Worm (Caenorhabditis elegans) whole organism, mixed stage, embryonic: ENCODE data around the gene K08F4.5.

Source experiments
- M03D4.4 ChIP-seq: sonication (generic microtip); optimal IDR thresholded peaks from 2 replicates; lab custom pipeline; 2017; ENCODE audit warnings: mild to moderate bottlenecking, missing genetic modification characterization, missing compliant biosample characterization
- bed-3 ChIP-seq: fragments of 200-800 bp; sonication (Bioruptor generic); optimal IDR thresholded peaks from 3 replicates; lab custom pipeline; 2018; ENCODE audit warnings: mild to moderate bottlenecking, missing genetic modification characterization, moderate library complexity, missing compliant biosample characterization
- blmp-1 ChIP-seq: fragments of 150-350 bp; optimal IDR thresholded peaks from 2 replicates; lab custom pipeline; 2014; ENCODE audit warnings: missing biosample characterization, missing genetic modification characterization
- ceh-39 ChIP-seq: fragments of 150-350 bp; optimal IDR thresholded peaks from 2 replicates; lab custom pipeline; 2014; ENCODE audit warnings: missing biosample characterization, missing genetic modification characterization
- ceh-43 ChIP-seq: fragments of 200-800 bp; sonication (Bioruptor generic); optimal IDR thresholded peaks from 2 replicates; lab custom pipeline; 2018; ENCODE audit warnings: mild to moderate bottlenecking, missing genetic modification characterization, moderate library complexity, missing compliant biosample characterization
- ceh-83 ChIP-seq: fragments of 200-800 bp; sonication (Bioruptor generic); optimal IDR thresholded peaks from 2 replicates; lab custom pipeline; 2018; ENCODE audit warnings: mild to moderate bottlenecking, missing genetic modification characterization, missing compliant biosample characterization
- ces-1 ChIP-seq: fragments of 150-350 bp; optimal IDR thresholded peaks from 2 replicates; lab custom pipeline; 2014; ENCODE audit warnings: missing biosample characterization, missing genetic modification reagents, missing genetic modification characterization
- cnd-1 ChIP-seq: fragments of 200-800 bp; sonication (Bioruptor generic); optimal IDR thresholded peaks from 2 replicates; lab custom pipeline; 2018; ENCODE audit warnings: mild to moderate bottlenecking, missing genetic modification characterization, missing compliant biosample characterization
- drap-1 ChIP-seq: fragments of 200-800 bp; sonication (Bioruptor generic); optimal IDR thresholded peaks from 3 replicates; lab custom pipeline; 2018; ENCODE audit warnings: mild to moderate bottlenecking, missing genetic modification characterization, missing compliant biosample characterization
- elt-1 ChIP-seq: sonication (generic microtip); optimal IDR thresholded peaks from 2 replicates; lab custom pipeline; 2017; ENCODE audit warnings: missing genetic modification characterization, mild to moderate bottlenecking, missing compliant biosample characterization, antibody characterized with exemption, moderate library complexity, borderline replicate concordance; ENCODE audit not compliant: insufficient read depth
- elt-3 ChIP-seq: fragments of 150-350 bp; optimal IDR thresholded peaks from 2 replicates; lab custom pipeline; 2014; ENCODE audit warnings: missing biosample characterization, missing genetic modification characterization
- flh-1 ChIP-seq: fragments of 200-800 bp; sonication (Bioruptor generic); optimal IDR thresholded peaks from 2 replicates; lab custom pipeline; 2018; ENCODE audit warnings: mild to moderate bottlenecking, missing genetic modification characterization, moderate library complexity, missing compliant biosample characterization
- ham-2 ChIP-seq: fragments of 200-800 bp; sonication (Bioruptor generic); optimal IDR thresholded peaks from 2 replicates; lab custom pipeline; 2018; ENCODE audit warnings: mild to moderate bottlenecking, missing genetic modification characterization, missing compliant biosample characterization
- hlh-1 ChIP-seq: fragments of 150-350 bp; optimal IDR thresholded peaks from 2 replicates; lab custom pipeline; 2014; ENCODE audit warnings: missing biosample characterization, missing genetic modification reagents, missing genetic modification characterization
- lin-13 ChIP-seq: fragments of 150-350 bp; optimal IDR thresholded peaks from 2 replicates; lab custom pipeline; 2014; ENCODE audit warnings: missing biosample characterization, missing genetic modification characterization
- lin-32 ChIP-seq: fragments of 200-800 bp; sonication (Bioruptor generic); optimal IDR thresholded peaks from 2 replicates; lab custom pipeline; 2018; ENCODE audit warnings: mild to moderate bottlenecking, missing genetic modification characterization, missing compliant biosample characterization
- lsy-2 ChIP-seq: fragments of 150-350 bp; optimal IDR thresholded peaks from 2 replicates; lab custom pipeline; 2014; ENCODE audit warnings: missing biosample characterization, missing genetic modification characterization
- mab-5 ChIP-seq: fragments of 150-350 bp; optimal IDR thresholded peaks from 2 replicates; lab custom pipeline; 2014; ENCODE audit warnings: missing biosample characterization, missing genetic modification characterization
- mep-1 ChIP-seq: fragments of 150-350 bp; optimal IDR thresholded peaks from 2 replicates; lab custom pipeline; 2017; ENCODE audit warnings: missing biosample characterization, missing genetic modification reagents, missing genetic modification characterization, inconsistent platforms
- mls-2 ChIP-seq: sonication (generic microtip); optimal IDR thresholded peaks from 2 replicates; lab custom pipeline; 2016; ENCODE audit warnings: mild to moderate bottlenecking, missing genetic modification characterization, moderate library complexity, missing compliant biosample characterization
- nhr-12 ChIP-seq: fragments of 150-350 bp; optimal IDR thresholded peaks from 2 replicates; lab custom pipeline; 2014; ENCODE audit warnings: missing biosample characterization, missing genetic modification characterization
- nhr-2 ChIP-seq: fragments of 150-350 bp; optimal IDR thresholded peaks from 2 replicates; lab custom pipeline; 2014; ENCODE audit warnings: missing biosample characterization, missing genetic modification characterization
- nhr-237 ChIP-seq: fragments of 150-350 bp; optimal IDR thresholded peaks from 2 replicates; lab custom pipeline; 2014; ENCODE audit warnings: missing biosample characterization, missing genetic modification characterization
- nhr-28 ChIP-seq: fragments of 150-350 bp; optimal IDR thresholded peaks from 2 replicates; lab custom pipeline; 2014; ENCODE audit warnings: missing biosample characterization, missing genetic modification characterization
- nhr-76 ChIP-seq: sonication (generic microtip); optimal IDR thresholded peaks from 2 replicates; lab custom pipeline; 2017; ENCODE audit warnings: missing biosample characterization, missing genetic modification characterization
- pha-4 ChIP-seq: fragments of 150-350 bp; optimal IDR thresholded peaks from 2 replicates; lab custom pipeline; 2018; ENCODE audit warnings: missing biosample characterization, missing genetic modification reagents, missing genetic modification characterization
- sem-2 ChIP-seq: fragments of 200-800 bp; sonication (Bioruptor generic); optimal IDR thresholded peaks from 2 replicates; lab custom pipeline; 2018; ENCODE audit warnings: mild to moderate bottlenecking, missing genetic modification characterization, missing compliant biosample characterization
- snpc-4 ChIP-seq: fragments of 150-350 bp; optimal IDR thresholded peaks from 2 replicates; lab custom pipeline; 2014; ENCODE audit warnings: missing biosample characterization, missing genetic modification characterization
- sptf-1 ChIP-seq: sonication (generic microtip); optimal IDR thresholded peaks from 2 replicates; lab custom pipeline; 2017; ENCODE audit warnings: mild to moderate bottlenecking, missing genetic modification characterization, moderate library complexity, missing compliant biosample characterization
- tbx-8 ChIP-seq: fragments of 200-800 bp; sonication (Bioruptor generic); optimal IDR thresholded peaks from 2 replicates; lab custom pipeline; 2018; ENCODE audit warnings: mild to moderate bottlenecking, missing genetic modification characterization, moderate library complexity, missing compliant biosample characterization
- unc-120 ChIP-seq: sonication (generic microtip); optimal IDR thresholded peaks from 2 replicates; lab custom pipeline; 2017; ENCODE audit warnings: missing genetic modification characterization, missing compliant biosample characterization; ENCODE audit not compliant: poor library complexity, severe bottlenecking
- unc-39 ChIP-seq: fragments of 150-350 bp; optimal IDR thresholded peaks from 2 replicates; lab custom pipeline; 2014; ENCODE audit warnings: missing biosample characterization, missing genetic modification characterization
- unc-62 ChIP-seq: fragments of 150-350 bp; optimal IDR thresholded peaks from 2 replicates; lab custom pipeline; 2014; ENCODE audit warnings: missing biosample characterization, missing genetic modification reagents, missing genetic modification characterization
- zip-8 ChIP-seq: fragments of 150-350 bp; optimal IDR thresholded peaks from 2 replicates; lab custom pipeline; 2014; ENCODE audit warnings: missing biosample characterization, missing genetic modification characterization
- ztf-11 ChIP-seq: fragments of 150-350 bp; optimal IDR thresholded peaks from 2 replicates; lab custom pipeline; 2014; ENCODE audit warnings: missing biosample characterization, missing genetic modification characterization

Gene K08F4.5

DNA sequence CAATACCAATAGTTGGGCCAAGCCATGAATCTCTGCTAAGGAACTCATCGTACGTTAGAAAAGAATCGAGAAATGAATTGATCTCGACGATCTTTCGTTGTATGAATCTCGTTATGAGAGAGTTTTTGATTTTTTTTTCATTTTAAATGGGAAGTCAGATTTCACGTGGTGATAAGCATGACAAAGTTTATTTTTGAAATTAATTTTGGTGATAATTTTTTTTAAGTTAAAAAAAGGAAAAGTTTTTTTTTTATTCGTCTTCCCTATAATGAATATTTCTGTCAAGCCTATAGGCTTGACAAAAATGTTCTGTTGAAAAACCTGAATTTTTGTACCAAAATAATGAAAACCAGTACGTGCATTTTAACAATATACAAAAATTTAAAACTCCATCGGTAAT, at the start of gene K08F4.5:
Gene K08F4.5 (minus strand): TSS at position 101 of the 400 bp plus-strand sequence.
- TF ChIP-seq lin-32 (GFP tag; lab: Kevin White, UChicago) (no peak), ceh-83 (GFP tag; lab: Kevin White, UChicago) (no peak), ces-1 (GFP tag; lab: Kevin White, UChicago) (no peak), sptf-1 (tag; lab: Kevin White, UChicago) (no peak), snpc-4 (tag; lab: Kevin White, UChicago) (no peak), hlh-1 (tag; lab: Kevin White, UChicago) (no peak), nhr-2 (no peak), lin-13 (no peak), drap-1 (GFP tag; lab: Kevin White, UChicago) (no peak), bed-3 (GFP tag; lab: Kevin White, UChicago) (no peak), unc-120 (no peak), nhr-76 (tag; lab: Kevin White, UChicago) (no peak), ztf-11 (no peak), nhr-28 (tag; lab: Kevin White, UChicago) (no peak), mls-2 (tag; lab: Kevin White, UChicago) (no peak)

ce11 chrIV:10180133-10180749, 44.5 kb upstream of the K08F4.5 start, which contains the start of gene gta-1:
Gene gta-1 (plus strand): TSS chrIV:10180660.
- TF ChIP-seq unc-62 (GFP tag; lab: Kevin White, UChicago), result peak; percentile 44
- TF ChIP-seq nhr-28 (tag; lab: Kevin White, UChicago), result no peak
- TF ChIP-seq pha-4 (tag; lab: Kevin White, UChicago), result no peak
- no peak for TF ChIP-seq M03D4.4
- TF ChIP-seq ces-1 (GFP tag; lab: Kevin White, UChicago), result peak; percentile 35
- TF ChIP-seq hlh-1 (tag; lab: Kevin White, UChicago), result peak; percentile 98
- TF ChIP-seq lin-32 (GFP tag; lab: Kevin White, UChicago), result no peak
- TF ChIP-seq elt-1 (tag; lab: Kevin White, UChicago), result no peak
- TF ChIP-seq drap-1 (GFP tag; lab: Kevin White, UChicago), result no peak
- TF ChIP-seq unc-120, result peak; percentile 42
- TF ChIP-seq ham-2 (GFP tag; lab: Kevin White, UChicago), result no peak
- TF ChIP-seq bed-3 (GFP tag; lab: Kevin White, UChicago), result no peak

- TF ChIP-seq nhr-76 (tag; lab: Kevin White, UChicago) (no peak), flh-1 (no peak), ceh-39 (tag; lab: Kevin White, UChicago) (no peak), elt-1 (tag; lab: Kevin White, UChicago) (no peak), elt-3 (tag; lab: Kevin White, UChicago) (no peak), sptf-1 (tag; lab: Kevin White, UChicago) (no peak), sem-2 (no peak), nhr-237 (tag; lab: Kevin White, UChicago) (no peak), drap-1 (GFP tag; lab: Kevin White, UChicago) (no peak), ham-2 (GFP tag; lab: Kevin White, UChicago) (no peak), ceh-43 (GFP tag; lab: Kevin White, UChicago) (no peak), mep-1 (tag; lab: Kevin White, UChicago) (no peak), nhr-12 (tag; lab: Kevin White, UChicago) (no peak)
Measured at ce11 chrIV:10177779-10178178, 42.1 kb upstream of the K08F4.5 start, which contains the start of gene mspn-1. Gene mspn-1 (plus strand): TSS chrIV:10177968.

DNA sequence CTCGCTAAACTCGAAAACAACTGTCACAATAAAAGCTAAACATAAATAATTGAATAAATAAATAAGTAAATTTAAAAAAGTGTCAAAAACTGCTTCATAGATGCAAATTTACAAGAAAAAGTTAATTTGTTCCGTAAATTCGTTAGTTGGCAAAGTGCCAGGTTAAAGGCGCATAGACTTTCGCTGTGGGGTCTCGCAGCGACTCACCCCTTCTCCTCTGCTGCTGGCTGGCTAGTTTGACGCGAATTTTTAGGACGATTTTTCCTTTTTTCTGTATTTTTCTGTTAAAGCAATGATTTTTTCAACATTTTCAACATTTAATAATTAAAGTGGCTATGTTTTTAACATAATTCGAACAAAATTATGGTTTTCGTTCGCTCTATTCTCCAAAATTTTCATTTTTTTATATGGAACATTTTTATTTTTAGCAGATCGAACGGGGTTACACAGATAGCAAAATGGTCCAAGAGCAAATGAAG, 40.6 kb upstream of the K08F4.5 start, which contains the start of gene rack-1:
Gene rack-1 (plus strand): TSS at position 429 of the 479 bp plus-strand sequence.
- no peak for TF ChIP-seq ham-2 (GFP tag; lab: Kevin White, UChicago)
- TF ChIP-seq ceh-83 (GFP tag; lab: Kevin White, UChicago), result no peak
- peak; percentile 64 for TF ChIP-seq mep-1 (tag; lab: Kevin White, UChicago)
- no peak for TF ChIP-seq cnd-1
- no peak for TF ChIP-seq mab-5 (tag; lab: Kevin White, UChicago)
- TF ChIP-seq mls-2 (tag; lab: Kevin White, UChicago), result no peak
- TF ChIP-seq lsy-2 (tag; lab: Kevin White, UChicago), result peak; percentile 59
- peak; percentile 4 for TF ChIP-seq unc-62 (GFP tag; lab: Kevin White, UChicago)
- no peak for TF ChIP-seq elt-1 (tag; lab: Kevin White, UChicago)
- TF ChIP-seq bed-3 (GFP tag; lab: Kevin White, UChicago), result no peak
- no peak for TF ChIP-seq elt-3 (tag; lab: Kevin White, UChicago)
- no peak for TF ChIP-seq lin-13
- TF ChIP-seq tbx-8 (GFP tag; lab: Kevin White, UChicago), result no peak
- TF ChIP-seq sem-2, result no peak
- TF ChIP-seq nhr-12 (tag; lab: Kevin White, UChicago), result no peak
- no peak for TF ChIP-seq lin-32 (GFP tag; lab: Kevin White, UChicago)
- no peak for TF ChIP-seq sptf-1 (tag; lab: Kevin White, UChicago)
- TF ChIP-seq nhr-237 (tag; lab: Kevin White, UChicago), result peak; percentile 33
- TF ChIP-seq snpc-4 (tag; lab: Kevin White, UChicago), result no peak
- TF ChIP-seq drap-1 (GFP tag; lab: Kevin White, UChicago), result no peak
- no peak for TF ChIP-seq ceh-43 (GFP tag; lab: Kevin White, UChicago)
- no peak for TF ChIP-seq flh-1
- no peak for TF ChIP-seq nhr-28 (tag; lab: Kevin White, UChicago)
- no peak for TF ChIP-seq ztf-11
- TF ChIP-seq unc-120, result no peak
- no peak for TF ChIP-seq nhr-76 (tag; lab: Kevin White, UChicago)
- no peak for TF ChIP-seq zip-8 (tag; lab: Kevin White, UChicago)
- peak; percentile 27 for TF ChIP-seq ceh-39 (tag; lab: Kevin White, UChicago)
- TF ChIP-seq unc-39, result no peak
- TF ChIP-seq ces-1 (GFP tag; lab: Kevin White, UChicago), result peak; percentile 83
- no peak for TF ChIP-seq nhr-2
- peak; percentile 48 for TF ChIP-seq pha-4 (tag; lab: Kevin White, UChicago)
- TF ChIP-seq M03D4.4, result no peak
- no peak for TF ChIP-seq blmp-1 (tag; lab: Kevin White, UChicago)
- TF ChIP-seq hlh-1 (tag; lab: Kevin White, UChicago), result no peak
